Worm (Caenorhabditis elegans) whole organism, late embryonic: ENCODE measurements around the gene T24H10.1.

ENCODE experiments used
- K09A11.1 ChIP-seq: sonication (generic microtip); optimal IDR thresholded peaks from 2 replicates; lab custom pipeline; 2017; ENCODE audit warnings: antibody characterized with exemption, mild to moderate bottlenecking, missing genetic modification characterization, missing compliant biosample characterization; ENCODE audit not compliant: insufficient read depth
- Y22D7AL.16 ChIP-seq: sonication (generic microtip); optimal IDR thresholded peaks from 2 replicates; lab custom pipeline; 2016; ENCODE audit warnings: missing genetic modification characterization, missing compliant biosample characterization
- ahr-1 ChIP-seq: sonication (generic microtip); optimal IDR thresholded peaks from 2 replicates; lab custom pipeline; 2016; ENCODE audit warnings: missing genetic modification characterization, missing compliant biosample characterization
- ama-1 ChIP-seq: fragments of 150-350 bp; optimal IDR thresholded peaks from 2 replicates; lab custom pipeline; 2014
- ceh-19 ChIP-seq: fragments of 200-800 bp; sonication (Bioruptor generic); optimal IDR thresholded peaks from 2 replicates; lab custom pipeline; 2018; ENCODE audit warnings: mild to moderate bottlenecking, missing genetic modification characterization, missing compliant biosample characterization
- ceh-30 ChIP-seq: fragments of 150-350 bp; optimal IDR thresholded peaks from 2 replicates; lab custom pipeline; 2014; ENCODE audit warnings: missing biosample characterization, missing genetic modification characterization
- ceh-48 ChIP-seq: sonication (generic microtip); optimal IDR thresholded peaks from 2 replicates; lab custom pipeline; 2016; ENCODE audit warnings: missing genetic modification characterization, inconsistent platforms, missing compliant biosample characterization
- ceh-6 ChIP-seq: fragments of 200-800 bp; sonication (Bioruptor generic); optimal IDR thresholded peaks from 2 replicates; lab custom pipeline; 2018; ENCODE audit warnings: mild to moderate bottlenecking, missing genetic modification characterization, missing compliant biosample characterization
- ceh-9 ChIP-seq: sonication (generic microtip); optimal IDR thresholded peaks from 2 replicates; lab custom pipeline; 2016; ENCODE audit warnings: mild to moderate bottlenecking, missing genetic modification characterization, inconsistent platforms, missing compliant biosample characterization
- che-1 ChIP-seq: sonication (generic microtip); optimal IDR thresholded peaks from 2 replicates; lab custom pipeline; 2016; ENCODE audit warnings: mild to moderate bottlenecking, missing genetic modification characterization, missing compliant biosample characterization
- dmd-4 ChIP-seq: sonication (generic microtip); optimal IDR thresholded peaks from 2 replicates; lab custom pipeline; 2016; ENCODE audit warnings: borderline replicate concordance, missing genetic modification characterization, missing compliant biosample characterization
- dve-1 ChIP-seq: sonication (generic microtip); optimal IDR thresholded peaks from 2 replicates; lab custom pipeline; 2017; ENCODE audit warnings: antibody characterized with exemption, mild to moderate bottlenecking, missing genetic modification characterization, missing compliant biosample characterization
- elt-2 ChIP-seq: sonication (generic microtip); optimal IDR thresholded peaks from 2 replicates; lab custom pipeline; 2016; ENCODE audit warnings: missing genetic modification reagents, missing genetic modification characterization, missing compliant biosample characterization
- ets-4 ChIP-seq: sonication (generic microtip); optimal IDR thresholded peaks from 2 replicates; lab custom pipeline; 2016; ENCODE audit warnings: missing genetic modification characterization, missing compliant biosample characterization
- eyg-1 ChIP-seq: sonication (generic microtip); optimal IDR thresholded peaks from 2 replicates; lab custom pipeline; 2016; ENCODE audit warnings: missing genotype, missing genetic modification characterization, missing compliant biosample characterization
- fax-1 ChIP-seq: sonication (generic microtip); optimal IDR thresholded peaks from 2 replicates; lab custom pipeline; 2016; ENCODE audit warnings: missing genotype, missing genetic modification characterization, missing compliant biosample characterization
- fkh-10 ChIP-seq: fragments of 150-350 bp; optimal IDR thresholded peaks from 2 replicates; lab custom pipeline; 2014; ENCODE audit warnings: missing biosample characterization, missing genetic modification reagents, missing genetic modification characterization
- fkh-6 ChIP-seq: sonication (generic microtip); optimal IDR thresholded peaks from 2 replicates; lab custom pipeline; 2016; ENCODE audit warnings: missing genetic modification characterization, missing compliant biosample characterization
- gmeb-2 ChIP-seq: sonication (generic microtip); optimal IDR thresholded peaks from 2 replicates; lab custom pipeline; 2016; ENCODE audit warnings: missing genetic modification characterization, inconsistent platforms, missing compliant biosample characterization
- hlh-13 ChIP-seq: fragments of 200-800 bp; sonication (Bioruptor generic); optimal IDR thresholded peaks from 2 replicates; lab custom pipeline; 2018; ENCODE audit warnings: mild to moderate bottlenecking, missing genetic modification characterization, missing compliant biosample characterization
- hlh-15 ChIP-seq: sonication (generic microtip); optimal IDR thresholded peaks from 2 replicates; lab custom pipeline; 2016; ENCODE audit warnings: missing genetic modification characterization, missing compliant biosample characterization
- hlh-8 ChIP-seq: sonication (generic microtip); optimal IDR thresholded peaks from 2 replicates; lab custom pipeline; 2016; ENCODE audit warnings: missing genotype, missing genetic modification characterization, missing compliant biosample characterization
- lim-6 ChIP-seq: sonication (generic microtip); optimal IDR thresholded peaks from 2 replicates; lab custom pipeline; 2016; ENCODE audit warnings: missing genetic modification characterization, missing compliant biosample characterization
- mec-3 ChIP-seq: sonication (generic microtip); optimal IDR thresholded peaks from 2 replicates; lab custom pipeline; 2016; ENCODE audit warnings: borderline replicate concordance, missing genetic modification characterization, missing compliant biosample characterization
- nhr-11 ChIP-seq: fragments of 150-350 bp; optimal IDR thresholded peaks from 2 replicates; lab custom pipeline; 2014; ENCODE audit warnings: missing biosample characterization, missing genetic modification characterization
- npax-4 ChIP-seq: sonication (generic microtip); optimal IDR thresholded peaks from 2 replicates; lab custom pipeline; 2016; ENCODE audit warnings: missing genetic modification characterization, missing compliant biosample characterization
- odd-2 ChIP-seq: sonication (generic microtip); optimal IDR thresholded peaks from 2 replicates; lab custom pipeline; 2017; ENCODE audit warnings: antibody characterized with exemption, mild to moderate bottlenecking, missing genetic modification characterization, missing compliant biosample characterization
- pag-3 ChIP-seq: sonication (generic microtip); optimal IDR thresholded peaks from 2 replicates; lab custom pipeline; 2016; ENCODE audit warnings: missing compliant biosample characterization, missing genetic modification characterization, borderline replicate concordance
- pha-2 ChIP-seq: sonication (generic microtip); optimal IDR thresholded peaks from 2 replicates; lab custom pipeline; 2017; ENCODE audit warnings: mild to moderate bottlenecking, missing genetic modification characterization, missing compliant biosample characterization
- pqm-1 ChIP-seq: sonication (generic microtip); optimal IDR thresholded peaks from 2 replicates; lab custom pipeline; 2016; ENCODE audit warnings: missing genetic modification characterization, missing compliant biosample characterization
- sox-4 ChIP-seq: sonication (generic microtip); optimal IDR thresholded peaks from 2 replicates; lab custom pipeline; 2017; ENCODE audit warnings: mild to moderate bottlenecking, missing genetic modification characterization, inconsistent platforms, missing compliant biosample characterization
- tbx-2 ChIP-seq: sonication (generic microtip); optimal IDR thresholded peaks from 2 replicates; lab custom pipeline; 2016; ENCODE audit warnings: missing genetic modification characterization, missing compliant biosample characterization
- tbx-7 ChIP-seq: sonication (generic microtip); optimal IDR thresholded peaks from 2 replicates; lab custom pipeline; 2016; ENCODE audit warnings: missing genotype, missing genetic modification characterization, missing compliant biosample characterization
- unc-55 ChIP-seq: sonication (generic microtip); optimal IDR thresholded peaks from 2 replicates; lab custom pipeline; 2017; ENCODE audit warnings: missing biosample characterization, missing genetic modification reagents, missing genetic modification characterization
- zip-5 ChIP-seq: sonication (generic microtip); optimal IDR thresholded peaks from 2 replicates; lab custom pipeline; 2016; ENCODE audit warnings: missing genetic modification characterization, missing compliant biosample characterization

T24H10.1 gene

ce11 chrII:9127379-9127778, 28.2 kb downstream of the T24H10.1 start:
- no peak for TF ChIP-seq nhr-11
- no peak for TF ChIP-seq ceh-9 (tag; lab: Kevin White, UChicago)
- no peak for TF ChIP-seq ahr-1 (tag; lab: Kevin White, UChicago)
- TF ChIP-seq npax-4 (tag; lab: Kevin White, UChicago), result no peak
- no peak for TF ChIP-seq dve-1
- no peak for TF ChIP-seq gmeb-2 (tag; lab: Kevin White, UChicago)
- no peak for TF ChIP-seq ama-1 (lab: Kevin White, UChicago)
- no peak for TF ChIP-seq Y22D7AL.16 (tag; lab: Kevin White, UChicago)
- TF ChIP-seq zip-5 (tag; lab: Kevin White, UChicago), result no peak
- no peak for TF ChIP-seq hlh-13 (GFP tag; lab: Kevin White, UChicago)
- no peak for TF ChIP-seq lim-6 (tag; lab: Kevin White, UChicago)
- no peak for TF ChIP-seq sox-4 (tag; lab: Kevin White, UChicago)

- TF ChIP-seq pag-3, result no peak
- TF ChIP-seq che-1 (tag; lab: Kevin White, UChicago), result no peak
- TF ChIP-seq fkh-6, result no peak
- TF ChIP-seq elt-2 (tag; lab: Kevin White, UChicago), result peak; percentile 75
- no peak for TF ChIP-seq hlh-15 (tag; lab: Kevin White, UChicago)
- TF ChIP-seq fax-1 (tag; lab: Kevin White, UChicago), result no peak
- TF ChIP-seq, all 69 proteins: peak for 1
These were observed 29.0 kb downstream of the T24H10.1 start for ce11 chrII:9128132-9128531.

- TF ChIP-seq pqm-1 (tag; lab: Kevin White, UChicago) (no peak), ets-4 (tag; lab: Kevin White, UChicago) (no peak), fkh-10 (GFP tag; lab: Kevin White, UChicago) (no peak), tbx-7 (tag; lab: Kevin White, UChicago) (no peak), eyg-1 (no peak), mec-3 (tag; lab: Kevin White, UChicago) (no peak), ceh-48 (tag; lab: Kevin White, UChicago) (no peak), tbx-2 (tag; lab: Kevin White, UChicago) (no peak), sox-4 (tag; lab: Kevin White, UChicago) (no peak), ceh-19 (GFP tag; lab: Kevin White, UChicago) (no peak), pha-2 (tag; lab: Kevin White, UChicago) (no peak)
- TF ChIP-seq, all 69 proteins: peak for 0
These were observed 31.2 kb downstream of the T24H10.1 start for ce11 chrII:9130339-9130738.

- TF ChIP-seq K09A11.1 (tag; lab: Kevin White, UChicago) (no peak), odd-2 (tag; lab: Kevin White, UChicago) (no peak), elt-2 (tag; lab: Kevin White, UChicago) (no peak), hlh-8 (no peak), ceh-6 (no peak), tbx-7 (tag; lab: Kevin White, UChicago) (no peak)
These were observed 32.2 kb downstream of the T24H10.1 start, which contains the start of gene C16D2.1 for ce11 chrII:9131363-9131762. C16D2.1 (plus strand) TSS chrII:9131663.

ce11 chrII:9132338-9132737, 33.2 kb downstream of the T24H10.1 start:
- TF ChIP-seq dmd-4 (tag; lab: Kevin White, UChicago) (no peak), unc-55 (GFP tag; lab: Kevin White, UChicago) (no peak), hlh-8 (no peak), ceh-30 (tag; lab: Kevin White, UChicago) (no peak)
